Fruit fly (Drosophila melanogaster) whole organism: ENCODE results near the gene bsh.

Source experiments
- CG8478 ChIP-seq: fragments of >200 bp; optimal IDR thresholded peaks from 2 replicates; lab custom pipeline; 2018; ENCODE audit warnings: inconsistent platforms
- Dll ChIP-seq: fragments of >200 bp; optimal IDR thresholded peaks from 2 replicates; lab custom pipeline; 2017
- EcR ChIP-seq, 2 experiments: fragments of >200 bp; optimal IDR thresholded peaks; 2 replicates each; lab custom pipeline; 2017; ENCODE audit warnings: missing biosample characterization in 2 of 2, missing genetic modification characterization in 2 of 2, missing genetic modification reagents in 2 of 2
- psq ChIP-seq: fragments of >200 bp; optimal IDR thresholded peaks from 2 replicates; lab custom pipeline; 2017

DNA sequence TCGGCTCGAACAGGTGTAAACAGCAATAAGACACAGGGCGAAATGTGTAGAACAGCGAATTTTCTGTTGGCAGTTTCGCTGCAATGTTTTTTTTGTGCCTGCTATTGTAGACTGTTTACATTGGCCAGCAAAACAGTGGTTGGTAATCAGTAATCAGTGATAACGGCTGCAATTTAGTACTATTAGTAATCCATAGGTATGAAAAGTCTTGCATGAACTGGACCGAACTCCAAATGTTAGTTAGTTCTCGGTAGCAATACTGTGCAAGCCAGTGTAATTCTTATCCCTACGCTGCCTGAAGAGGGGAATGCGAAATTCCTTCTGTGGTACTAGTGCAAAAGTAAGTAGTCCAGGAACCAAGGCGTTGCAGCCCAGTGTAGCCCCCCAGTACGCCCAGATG lies 19.9 kb upstream of the bsh start:
- no peak for TF ChIP-seq EcR (GFP tag; optimal IDR thresholded peaks at IDR 0.05; lab: Kevin White, UChicago)
- no peak for TF ChIP-seq Dll (lab: Kevin White, UChicago)
- TF ChIP-seq psq (lab: Kevin White, UChicago): no peak
- TF ChIP-seq CG8478: no peak
